Worm (Caenorhabditis elegans): Measurements from ENCODE around the gene T08G5.1.

- TF ChIP-seq unc-62 (GFP tag; optimal IDR thresholded peaks at IDR 0.05) (no peak), nhr-76 (tag; optimal IDR thresholded peaks at IDR 0.05) (no peak), nhr-12 (tag; optimal IDR thresholded peaks at IDR 0.05) (no peak), nhr-84 (tag; optimal IDR thresholded peaks at IDR 0.05) (no peak), lir-3 (tag; optimal IDR thresholded peaks at IDR 0.05; ENCODE audit: poor library complexity) (no peak), lsy-2 (tag; optimal IDR thresholded peaks at IDR 0.05) (no peak), isw-1 (GFP tag; IDR thresholded peaks at IDR 0.05) (no peak), unc-98 (GFP tag; IDR thresholded peaks at IDR 0.05) (no peak), ama-1 (optimal IDR thresholded peaks at IDR 0.05) (no peak), snu-23 (GFP tag; optimal IDR thresholded peaks at IDR 0.05) (no peak), nhr-77 (tag; optimal IDR thresholded peaks at IDR 0.05) (no peak), sox-4 (tag; optimal IDR thresholded peaks at IDR 0.05) (no peak)
Measured at ce11 chrV:14067816-14068296, 49.3 kb downstream of the T08G5.1 start, which contains the start of gene D1086.17.
